Worm (Caenorhabditis elegans) whole organism, early embryonic: ENCODE results near the gene K01H12.4.

Source experiments
- B0310.2 ChIP-seq: sonication (generic microtip); optimal IDR thresholded peaks from 2 replicates; lab custom pipeline; 2016; ENCODE audit warnings: mild to moderate bottlenecking, missing genetic modification characterization, missing compliant biosample characterization
- ama-1 ChIP-seq: fragments of 150-350 bp; optimal IDR thresholded peaks from 2 replicates; lab custom pipeline; 2014
- flt-1 ChIP-seq: fragments of 200-800 bp; sonication (Bioruptor generic); IDR thresholded peaks from 2 replicates; pipeline ENCODE4 v1.3.6; 2022; ENCODE audit warnings: missing genetic modification characterization, missing compliant biosample characterization
- hmg-4 ChIP-seq: fragments of 200-800 bp; sonication (Bioruptor generic); optimal IDR thresholded peaks from 2 replicates; lab custom pipeline; 2018; ENCODE audit warnings: mild to moderate bottlenecking, missing genetic modification characterization, missing compliant biosample characterization
- hnd-1 ChIP-seq: sonication (generic microtip); optimal IDR thresholded peaks from 2 replicates; lab custom pipeline; 2016; ENCODE audit warnings: missing genetic modification characterization, missing compliant biosample characterization
- pes-1 ChIP-seq: fragments of 200-800 bp; sonication (Bioruptor generic); IDR thresholded peaks from 2 replicates; pipeline ENCODE4 v1.3.6; 2022; ENCODE audit warnings: missing genetic modification reagents, missing genetic modification characterization, missing compliant biosample characterization
- scrt-1 ChIP-seq: fragments of 200-800 bp; sonication (Bioruptor generic); IDR thresholded peaks from 2 replicates; pipeline ENCODE4 v1.3.6; 2022; ENCODE audit warnings: missing genetic modification characterization, missing compliant biosample characterization
- tbx-11 ChIP-seq: fragments of 200-800 bp; sonication (Bioruptor generic); IDR thresholded peaks from 2 replicates; pipeline ENCODE4 v1.3.6; 2022; ENCODE audit warnings: missing genetic modification characterization, missing compliant biosample characterization
- tra-4 ChIP-seq: sonication (generic microtip); optimal IDR thresholded peaks from 2 replicates; lab custom pipeline; 2017; ENCODE audit warnings: missing genetic modification characterization, missing compliant biosample characterization

DNA sequence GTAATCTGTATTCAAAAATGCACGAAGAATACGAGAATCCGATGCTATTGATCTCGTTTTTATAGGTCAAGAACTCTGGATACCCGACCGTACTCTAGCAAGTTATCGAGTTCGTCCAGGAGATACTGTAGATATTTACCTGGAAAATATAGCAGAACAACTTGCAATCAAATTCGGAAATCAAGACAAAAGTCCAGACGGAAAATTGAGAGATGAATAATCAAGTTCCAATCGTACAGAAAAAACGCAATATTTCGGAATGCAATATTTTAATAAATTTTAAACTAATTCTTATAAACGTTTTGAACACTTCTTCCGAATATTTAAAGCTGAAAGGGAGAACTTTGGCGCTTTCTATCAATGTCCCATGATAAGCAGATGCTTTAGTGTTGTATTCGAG is 26.1 kb downstream of the K01H12.4 start:
- TF ChIP-seq ama-1 (no peak), pes-1 (GFP tag; lab: Robert Waterston, UW) (no peak), scrt-1 (GFP tag; lab: Robert Waterston, UW) (no peak), tbx-11 (no peak), hmg-4 (GFP tag; lab: Kevin White, UChicago) (no peak), tra-4 (tag; lab: Kevin White, UChicago) (no peak), flt-1 (GFP tag; lab: Robert Waterston, UW) (no peak), B0310.2 (tag; lab: Kevin White, UChicago) (no peak), hnd-1 (tag; lab: Kevin White, UChicago) (no peak)
